Fruit fly (Drosophila melanogaster) whole organism, embryonic: Measurements from ENCODE around the gene Gcat.

ENCODE experiments used
- ATbp ChIP-seq: fragments of 200-800 bp; sonication (Bioruptor generic); optimal IDR thresholded peaks from 2 replicates; lab custom pipeline; 2017; ENCODE audit warnings: missing biosample characterization, mild to moderate bottlenecking, missing genetic modification characterization, missing genetic modification reagents
- Antp ChIP-seq: fragments of 200-800 bp; sonication (Bioruptor generic); optimal IDR thresholded peaks from 3 replicates; lab custom pipeline; 2016; ENCODE audit warnings: missing biosample characterization, missing genetic modification characterization
- Bteb2 ChIP-seq: fragments of 200-800 bp; sonication (Bioruptor generic); optimal IDR thresholded peaks from 2 replicates; lab custom pipeline; 2016; ENCODE audit warnings: missing biosample characterization, missing genetic modification characterization
- CG10543 ChIP-seq: fragments of 200-800 bp; sonication (Bioruptor generic); optimal IDR thresholded peaks from 3 replicates; lab custom pipeline; 2017; ENCODE audit warnings: missing biosample characterization, mild to moderate bottlenecking, missing genetic modification characterization, moderate library complexity
- CG11560 ChIP-seq: fragments of 200-800 bp; sonication (Bioruptor generic); IDR thresholded peaks from 3 replicates; pipeline ENCODE4 v1.3.6; 2022; ENCODE audit warnings: missing biosample characterization, missing genetic modification characterization
- CG12219 ChIP-seq: fragments of 200-800 bp; sonication (Bioruptor generic); optimal IDR thresholded peaks from 3 replicates; lab custom pipeline; 2018; ENCODE audit warnings: missing biosample characterization, mild to moderate bottlenecking, missing genetic modification characterization
- CG1233 ChIP-seq: fragments of 200-800 bp; sonication (Bioruptor generic); optimal IDR thresholded peaks from 4 replicates; lab custom pipeline; 2018; ENCODE audit warnings: missing biosample characterization, mild to moderate bottlenecking, missing genetic modification characterization
- CG13624 ChIP-seq: fragments of 200-800 bp; sonication (Bioruptor generic); optimal IDR thresholded peaks from 2 replicates; lab custom pipeline; 2016; ENCODE audit warnings: missing biosample characterization, missing genetic modification characterization
- CG15696 ChIP-seq: fragments of 200-800 bp; sonication (Bioruptor generic); optimal IDR thresholded peaks from 2 replicates; lab custom pipeline; 2019; ENCODE audit warnings: missing biosample characterization, mild to moderate bottlenecking, missing genetic modification characterization, moderate library complexity
- CG16863 ChIP-seq: fragments of 200-800 bp; sonication (Bioruptor generic); optimal IDR thresholded peaks from 3 replicates; lab custom pipeline; 2016; ENCODE audit warnings: missing biosample characterization, missing genetic modification characterization
- CG17328 ChIP-seq: fragments of 200-800 bp; sonication (Bioruptor generic); IDR thresholded peaks from 2 replicates; pipeline ENCODE4 v1.3.6; 2022; ENCODE audit warnings: missing biosample characterization, missing genetic modification characterization
- CG17385 ChIP-seq: fragments of 200-800 bp; sonication (Bioruptor generic); optimal IDR thresholded peaks from 3 replicates; lab custom pipeline; 2018; ENCODE audit warnings: missing biosample characterization, mild to moderate bottlenecking, missing genetic modification characterization
- CG2129 ChIP-seq: fragments of 200-800 bp; sonication (Bioruptor generic); IDR thresholded peaks from 2 replicates; pipeline ENCODE4 v1.3.6; 2022; ENCODE audit warnings: missing biosample characterization, missing genetic modification characterization; ENCODE audit not compliant: partially characterized antibody
- CG31365 ChIP-seq: fragments of 200-800 bp; sonication (Bioruptor generic); optimal IDR thresholded peaks from 2 replicates; lab custom pipeline; 2018; ENCODE audit warnings: missing biosample characterization, mild to moderate bottlenecking, missing genetic modification characterization
- CG32767 ChIP-seq: fragments of 200-800 bp; sonication (Bioruptor generic); IDR thresholded peaks from 2 replicates; pipeline ENCODE4 v1.3.6; 2022; ENCODE audit warnings: missing biosample characterization, missing genetic modification characterization
- CG4424 ChIP-seq: fragments of 200-800 bp; sonication (Bioruptor generic); optimal IDR thresholded peaks from 3 replicates; lab custom pipeline; 2016; ENCODE audit warnings: missing biosample characterization, missing genetic modification characterization
- CG4730 ChIP-seq: fragments of 200-800 bp; sonication (Bioruptor generic); IDR thresholded peaks from 2 replicates; pipeline ENCODE4 v1.3.6; 2022; ENCODE audit warnings: missing biosample characterization, missing genetic modification characterization
- CG6689 ChIP-seq: fragments of 200-800 bp; sonication (Bioruptor generic); IDR thresholded peaks from 2 replicates; pipeline ENCODE4 v1.3.6; 2022; ENCODE audit warnings: missing biosample characterization, missing genetic modification characterization
- CG7928 ChIP-seq: fragments of 200-800 bp; sonication (Bioruptor generic); optimal IDR thresholded peaks from 2 replicates; lab custom pipeline; 2017; ENCODE audit warnings: missing biosample characterization, mild to moderate bottlenecking, missing genetic modification characterization
- CG9215 ChIP-seq: fragments of 200-800 bp; sonication (Bioruptor generic); IDR thresholded peaks from 2 replicates; pipeline ENCODE4 v1.3.6; 2022; ENCODE audit warnings: missing biosample characterization, missing genetic modification characterization
- Dbx ChIP-seq: fragments of 200-800 bp; sonication (Bioruptor generic); IDR thresholded peaks from 3 replicates; pipeline ENCODE4 v1.3.6; 2022; ENCODE audit warnings: missing biosample characterization, missing genetic modification characterization
- Drgx ChIP-seq: fragments of 200-800 bp; sonication (Bioruptor generic); IDR thresholded peaks from 2 replicates; pipeline ENCODE4 v1.3.6; 2022; ENCODE audit warnings: missing biosample characterization, missing genetic modification characterization
- Fer3 ChIP-seq: fragments of 200-800 bp; sonication (Bioruptor generic); optimal IDR thresholded peaks from 2 replicates; lab custom pipeline; 2018; ENCODE audit warnings: missing biosample characterization, mild to moderate bottlenecking, missing genetic modification characterization, moderate library complexity
- Hmx ChIP-seq: fragments of 200-800 bp; sonication (Bioruptor generic); optimal IDR thresholded peaks from 2 replicates; lab custom pipeline; 2016; ENCODE audit warnings: missing biosample characterization, missing genetic modification characterization
- Hr78 ChIP-seq, 2 experiments: fragments of 200-800 bp in 1 of 2; fragments of >200 bp in 1 of 2; sonication (Bioruptor generic) in 1 of 2; optimal IDR thresholded peaks; 2 replicates each; lab custom pipeline; 2017 to 2019; ENCODE audit warnings: missing biosample characterization in 2 of 2, missing genetic modification characterization in 2 of 2, mild to moderate bottlenecking in 1 of 2, moderate library complexity in 1 of 2
- Hsf ChIP-seq: fragments of 200-800 bp; sonication (Bioruptor generic); optimal IDR thresholded peaks from 3 replicates; lab custom pipeline; 2016; ENCODE audit warnings: missing biosample characterization, missing genetic modification characterization
- NC2α ChIP-seq: fragments of 200-800 bp; sonication (Bioruptor generic); optimal IDR thresholded peaks from 2 replicates; lab custom pipeline; 2016; ENCODE audit warnings: missing biosample characterization, missing genetic modification characterization
- Pdp1 ChIP-seq, 2 experiments: fragments of 200-800 bp; sonication (Bioruptor generic); optimal IDR thresholded peaks; 3 replicates each; lab custom pipeline; 2016; ENCODE audit warnings: missing biosample characterization in 2 of 2, missing genetic modification characterization in 2 of 2, mild to moderate bottlenecking in 1 of 2, moderate library complexity in 1 of 2
- Side ChIP-seq: fragments of 200-800 bp; sonication (Bioruptor generic); optimal IDR thresholded peaks from 2 replicates; lab custom pipeline; 2016; ENCODE audit warnings: missing biosample characterization, missing genetic modification characterization
- ab ChIP-seq: fragments of 200-800 bp; sonication (Bioruptor generic); optimal IDR thresholded peaks from 2 replicates; lab custom pipeline; 2016; ENCODE audit warnings: missing biosample characterization, missing genetic modification characterization
- ems ChIP-seq: fragments of 200-800 bp; sonication (Bioruptor generic); optimal IDR thresholded peaks from 3 replicates; lab custom pipeline; 2016; ENCODE audit warnings: missing biosample characterization, missing genetic modification characterization
- gcm ChIP-seq: fragments of 200-800 bp; sonication (Bioruptor generic); optimal IDR thresholded peaks from 2 replicates; lab custom pipeline; 2019; ENCODE audit warnings: missing biosample characterization, mild to moderate bottlenecking, missing genetic modification characterization, moderate library complexity
- gfzf ChIP-seq: fragments of 200-800 bp; sonication (Bioruptor generic); optimal IDR thresholded peaks from 2 replicates; lab custom pipeline; 2016; ENCODE audit warnings: missing biosample characterization, mild to moderate bottlenecking, missing genetic modification characterization, moderate library complexity
- inv ChIP-seq: fragments of 200-800 bp; sonication (Bioruptor generic); IDR thresholded peaks from 2 replicates; pipeline ENCODE4 v1.3.6; 2022; ENCODE audit warnings: missing biosample characterization, missing genetic modification characterization; ENCODE audit not compliant: partially characterized antibody
- jumu ChIP-seq: fragments of 200-800 bp; sonication (Bioruptor generic); optimal IDR thresholded peaks from 3 replicates; lab custom pipeline; 2016; ENCODE audit warnings: missing biosample characterization, missing genetic modification characterization
- ken ChIP-seq: fragments of 200-800 bp; sonication (Bioruptor generic); IDR thresholded peaks from 3 replicates; pipeline ENCODE4 v1.3.6; 2022; ENCODE audit warnings: missing biosample characterization, missing genetic modification characterization
- lilli ChIP-seq: fragments of 200-800 bp; sonication (Bioruptor generic); optimal IDR thresholded peaks from 3 replicates; lab custom pipeline; 2016; ENCODE audit warnings: missing biosample characterization, missing genetic modification characterization
- maf-S ChIP-seq: fragments of 200-800 bp; sonication (Bioruptor generic); optimal IDR thresholded peaks from 2 replicates; lab custom pipeline; 2016; ENCODE audit warnings: missing biosample characterization, missing genetic modification characterization
- nom ChIP-seq: fragments of 200-800 bp; sonication (Bioruptor generic); optimal IDR thresholded peaks from 2 replicates; lab custom pipeline; 2017; ENCODE audit warnings: missing biosample characterization, missing genetic modification characterization, mild to moderate bottlenecking, moderate library complexity, missing genetic modification reagents
- pan ChIP-seq, 4 experiments: fragments of >200 bp in 3 of 4; fragments of 200-800 bp in 1 of 4; sonication (Bioruptor generic) in 1 of 4; optimal IDR thresholded peaks in 3 of 4; IDR thresholded peaks in 1 of 4; 2 replicates each; pipeline versions ENCODE4 v1.3.6 to Lab custom; 2017 to 2022; ENCODE audit warnings: missing biosample characterization in 2 of 4, missing genetic modification characterization in 2 of 4, mixed read lengths in 1 of 4
- prd ChIP-seq, 3 experiments: fragments of >200 bp in 2 of 3; fragments of 200-800 bp in 1 of 3; sonication (Bioruptor generic) in 1 of 3; optimal IDR thresholded peaks in 2 of 3; IDR thresholded peaks in 1 of 3; 2 replicates in 2 of 3; 3 replicates in 1 of 3; pipeline versions ENCODE4 v1.3.6 to Lab custom; 2017 to 2022; ENCODE audit warnings: missing biosample characterization in 1 of 3, missing genetic modification characterization in 1 of 3
- psq ChIP-seq: fragments of 200-800 bp; sonication (Bioruptor generic); optimal IDR thresholded peaks from 2 replicates; lab custom pipeline; 2017; ENCODE audit warnings: missing biosample characterization, missing genetic modification characterization
- sisA ChIP-seq: fragments of 200-800 bp; sonication (Bioruptor generic); IDR thresholded peaks from 2 replicates; pipeline ENCODE4 v1.3.6; 2022; ENCODE audit warnings: missing biosample characterization, missing genetic modification characterization
- sob ChIP-seq: fragments of 200-800 bp; sonication (Bioruptor generic); IDR thresholded peaks from 2 replicates; pipeline ENCODE4 v1.3.6; 2022; ENCODE audit warnings: missing biosample characterization, missing genetic modification characterization
- ssp ChIP-seq: fragments of 200-800 bp; sonication (Bioruptor generic); IDR thresholded peaks from 2 replicates; pipeline ENCODE4 v1.3.6; 2022; ENCODE audit warnings: missing biosample characterization, missing genetic modification characterization
- stc ChIP-seq: fragments of 200-800 bp; sonication (Bioruptor generic); IDR thresholded peaks from 2 replicates; pipeline ENCODE4 v1.3.6; 2022; ENCODE audit warnings: missing biosample characterization, missing genetic modification characterization
- sug ChIP-seq: fragments of 200-800 bp; optimal IDR thresholded peaks from 2 replicates; lab custom pipeline; 2019; ENCODE audit warnings: missing biosample characterization, mild to moderate bottlenecking, missing genetic modification characterization, moderate library complexity
- vnd ChIP-seq: fragments of 200-800 bp; sonication (Bioruptor generic); IDR thresholded peaks from 3 replicates; pipeline ENCODE4 v1.3.6; 2022; ENCODE audit warnings: missing biosample characterization, missing genetic modification characterization; ENCODE audit not compliant: partially characterized antibody
- wor ChIP-seq: fragments of 200-800 bp; sonication (Bioruptor generic); IDR thresholded peaks from 2 replicates; pipeline ENCODE4 v1.3.6; 2022; ENCODE audit warnings: missing biosample characterization, missing genetic modification characterization

Gcat gene

dm6 chr3L:11785291-11785690 is 15.4 kb downstream of the Gcat start (continued):
- TF ChIP-seq inv (GFP tag; lab: Robert Waterston, UW) (no peak), lilli (GFP tag; lab: Kevin White, UChicago) (peak; percentile 57), Fer3 (tag; lab: Kevin White, UChicago) (peak; percentile 57), stc (peak; percentile 34; the same call in 1 of the 2 replicates), sug (tag; lab: Kevin White, UChicago) (no peak), prd (optimal IDR thresholded peaks at IDR 0.05; lab: Kevin White, UChicago) (no peak), prd (GFP tag; IDR thresholded peaks at IDR 0.05; lab: Robert Waterston, UW) (peak; percentile 54; the same call in 2 of the 3 replicates), Hr78 (GFP tag; optimal IDR thresholded peaks at IDR 0.05; lab: Kevin White, UChicago) (no peak), CG4730 (GFP tag; lab: Robert Waterston, UW) (peak; percentile 23; the same call in 1 of the 2 replicates), Hmx (GFP tag; lab: Kevin White, UChicago) (no peak), nom (GFP tag; lab: Kevin White, UChicago) (no peak), psq (GFP tag; lab: Kevin White, UChicago) (no peak), gcm (no peak), CG11560 (tag; lab: Robert Waterston, UW) (no peak), CG17328 (GFP tag; lab: Robert Waterston, UW) (peak; percentile 37; the same call in 1 of the 2 replicates), vnd (GFP tag; lab: Robert Waterston, UW) (no peak), Drgx (GFP tag; lab: Robert Waterston, UW) (peak; percentile 82), Dbx (peak; percentile 51; the same call in 1 of the 3 replicates), CG2129 (no peak), Bteb2 (peak; percentile 15), ATbp (GFP tag; lab: Kevin White, UChicago) (no peak), CG32767 (GFP tag; lab: Robert Waterston, UW) (peak; percentile 47; the same call in 1 of the 2 replicates), CG6689 (GFP tag; lab: Robert Waterston, UW) (peak; percentile 60), Antp (no peak), CG1233 (peak; percentile 28), NC2α (no peak), Pdp1 (GFP tag; optimal IDR thresholded peaks at IDR 0.05; lab: Kevin White, UChicago) (peak in 1 of 2 experiments; percentile 7), CG16863 (peak; percentile 19), CG13624 (GFP tag; lab: Kevin White, UChicago) (peak; percentile 35), gfzf (GFP tag; lab: Kevin White, UChicago) (no peak), ssp (0 out of 2 replicates have a peak, but pooled peaks have one; percentile 9), Side (GFP tag; lab: Kevin White, UChicago) (no peak), CG12219 (GFP tag; lab: Kevin White, UChicago) (no peak), CG10543 (peak; percentile 67), jumu (GFP tag; lab: Kevin White, UChicago) (no peak), CG7928 (GFP tag; lab: Kevin White, UChicago) (peak; percentile 17), CG17385 (GFP tag; lab: Kevin White, UChicago) (no peak), CG4424 (GFP tag; lab: Kevin White, UChicago) (peak; percentile 1), CG31365 (no peak), Hsf (peak; percentile 9), ken (GFP tag; lab: Robert Waterston, UW) (no peak), pan (optimal IDR thresholded peaks at IDR 0.05; lab: Kevin White, UChicago) (no peak), pan (GFP tag; optimal IDR thresholded peaks at IDR 0.05 in 1 of 2, IDR thresholded peaks at IDR 0.05 in 1 of 2) (peak in 1 of 2 experiments; percentile 64), maf-S (GFP tag; lab: Kevin White, UChicago) (no peak), CG15696 (tag; lab: Kevin White, UChicago) (no peak), wor (0 out of 2 replicates have a peak, but pooled peaks have one; percentile 28), sisA (peak; percentile 34; the same call in 1 of the 2 replicates), ems (GFP tag; lab: Kevin White, UChicago) (no peak), sob (GFP tag; lab: Robert Waterston, UW) (peak; percentile 62; the same call in 1 of the 2 replicates), ab (GFP tag; lab: Kevin White, UChicago) (no peak), CG9215 (GFP tag; lab: Robert Waterston, UW) (peak; percentile 58)
